Fruit fly (Drosophila melanogaster): ENCODE measurements around the gene CG17754.

CG17754 gene

dm6 chrX:9250161-9250831 lies at the start of gene CG17754 (continued):
- TF ChIP-seq Sox102F (GFP tag; optimal IDR thresholded peaks at IDR 0.05) (peak; percentile 33), Eip93F (GFP tag; optimal IDR thresholded peaks at IDR 0.05) (no peak), Smox (GFP tag; optimal IDR thresholded peaks at IDR 0.05) (no peak), CG8319 (GFP tag; optimal IDR thresholded peaks at IDR 0.05) (no peak), CG6163 (GFP tag; IDR thresholded peaks at IDR 0.05) (peak; percentile 56; the same call in 1 of the 3 replicates), CG11902 (GFP tag; optimal IDR thresholded peaks at IDR 0.05) (no peak), ss (GFP tag; optimal IDR thresholded peaks at IDR 0.05) (peak; percentile 31 to 62), vri (GFP tag; optimal IDR thresholded peaks at IDR 0.05) (peak; percentile 3)

DNA sequence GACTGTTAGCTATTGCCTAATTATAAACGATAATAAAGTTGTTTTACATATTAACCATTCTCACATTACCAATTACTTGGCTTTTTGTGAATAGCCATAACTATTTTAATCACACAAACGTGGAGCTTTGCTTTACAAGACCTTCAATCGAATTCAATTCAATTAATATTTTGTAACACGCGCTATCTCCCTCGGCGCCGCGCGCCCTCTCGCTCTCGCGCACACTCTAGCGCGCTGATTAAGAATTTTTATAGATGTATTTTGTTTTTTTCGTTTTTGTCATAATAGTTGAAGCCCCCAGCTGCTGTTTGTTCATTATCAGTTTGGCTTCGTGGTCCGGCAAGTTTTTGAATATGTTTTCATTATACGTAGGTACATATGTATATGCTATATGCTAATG lies 49.1 kb upstream of the CG17754 start:
- TF ChIP-seq dsx (GFP tag; optimal IDR thresholded peaks at IDR 0.05; ENCODE audit: poor library complexity, severe bottlenecking): no peak
- TF ChIP-seq fkh (GFP tag; optimal IDR thresholded peaks at IDR 0.05): peak; percentile 34
- TF ChIP-seq Eip78C (GFP tag): peak; percentile 15
- peak; percentile 12 for TF ChIP-seq vri (GFP tag; optimal IDR thresholded peaks at IDR 0.05)

dm6 chrX:9201866-9202681 lies 48.1 kb upstream of the CG17754 start:
- TF ChIP-seq ss (GFP tag; optimal IDR thresholded peaks at IDR 0.05) (peak in 1 of 2 experiments; percentile 10), topi (GFP tag; optimal IDR thresholded peaks at IDR 0.05) (no peak), Gug (GFP tag; IDR thresholded peaks at IDR 0.05) (peak; percentile 47; the same call in 1 of the 2 replicates), fd85E (GFP tag; optimal IDR thresholded peaks at IDR 0.05) (no peak), CG31627 (GFP tag; optimal IDR thresholded peaks at IDR 0.05) (no peak), Blimp-1 (GFP tag; optimal IDR thresholded peaks at IDR 0.05) (no peak), CG6163 (GFP tag; IDR thresholded peaks at IDR 0.05) (peak; percentile 76), CG10631 (GFP tag; optimal IDR thresholded peaks at IDR 0.05) (peak; percentile 25), Met (GFP tag; optimal IDR thresholded peaks at IDR 0.05) (no peak), CG11902 (GFP tag; optimal IDR thresholded peaks at IDR 0.05) (no peak), CG1621 (tag; optimal IDR thresholded peaks at IDR 0.05) (peak; percentile 54), CG3032 (tag; optimal IDR thresholded peaks at IDR 0.05) (peak; percentile 48), Sox15 (GFP tag; optimal IDR thresholded peaks at IDR 0.05) (no peak), fkh (GFP tag; optimal IDR thresholded peaks at IDR 0.05) (peak; percentile 39), Ets21C (GFP tag; optimal IDR thresholded peaks at IDR 0.05) (no peak), net (GFP tag; optimal IDR thresholded peaks at IDR 0.05) (no peak), CG8319 (GFP tag; optimal IDR thresholded peaks at IDR 0.05) (no peak), CG11294 (GFP tag; IDR thresholded peaks at IDR 0.05) (peak; percentile 82), dac (GFP tag; optimal IDR thresholded peaks at IDR 0.05) (peak; percentile 57), CG6792 (GFP tag; optimal IDR thresholded peaks at IDR 0.05) (peak; percentile 13), salr (GFP tag; optimal IDR thresholded peaks at IDR 0.05) (peak; percentile 20 to 48), Sox14 (GFP tag; optimal IDR thresholded peaks at IDR 0.05) (no peak), Hr39 (GFP tag; optimal IDR thresholded peaks at IDR 0.05) (no peak), Hr4 (GFP tag; optimal IDR thresholded peaks at IDR 0.05) (peak; percentile 16), CG8632 (GFP tag; optimal IDR thresholded peaks at IDR 0.05) (no peak), Ets96B (tag; optimal IDR thresholded peaks at IDR 0.05) (peak; percentile 63), CG34406 (GFP tag; optimal IDR thresholded peaks at IDR 0.05) (peak; percentile 37), fd59A (GFP tag; optimal IDR thresholded peaks at IDR 0.05) (peak; percentile 26), dsx (GFP tag; optimal IDR thresholded peaks at IDR 0.05; ENCODE audit: poor library complexity, severe bottlenecking) (peak; percentile 54), pdm3 (GFP tag; optimal IDR thresholded peaks at IDR 0.05) (peak; percentile 38), CG11762 (GFP tag; optimal IDR thresholded peaks at IDR 0.05; ENCODE audit: insufficient read depth) (peak; percentile 24), lz (GFP tag; optimal IDR thresholded peaks at IDR 0.05) (peak; percentile 10), OdsH (GFP tag; optimal IDR thresholded peaks at IDR 0.05) (peak; percentile 2), eg (GFP tag; IDR thresholded peaks at IDR 0.05) (peak; percentile 83), CG15336 (GFP tag; IDR thresholded peaks at IDR 0.05) (peak; percentile 66), Lpt (GFP tag; optimal IDR thresholded peaks at IDR 0.05) (no peak), CG3919 (GFP tag; optimal IDR thresholded peaks at IDR 0.05) (peak; percentile 42), CG32006 (GFP tag; optimal IDR thresholded peaks at IDR 0.05) (peak; percentile 67), CG6808 (GFP tag; optimal IDR thresholded peaks at IDR 0.05) (peak; percentile 18), vri (GFP tag; optimal IDR thresholded peaks at IDR 0.05) (peak; percentile 1)
